Worm (Caenorhabditis elegans): ENCODE data around the gene F49C12.7.

ce11 chrIV:9299145-9299544 lies 13.6 kb downstream of the F49C12.7 start, which contains the start of gene F49C12.2:
- TF ChIP-seq nfya-2 (GFP tag; IDR thresholded peaks at IDR 0.05) (no peak), madf-10 (tag; optimal IDR thresholded peaks at IDR 0.05) (no peak), mxl-1 (tag; optimal IDR thresholded peaks at IDR 0.05) (no peak), ama-1 (optimal IDR thresholded peaks at IDR 0.05) (no peak), ama-1 (GFP tag; optimal IDR thresholded peaks at IDR 0.05) (no peak), nhr-179 (tag; optimal IDR thresholded peaks at IDR 0.05) (no peak), lin-35 (GFP tag; optimal IDR thresholded peaks at IDR 0.05) (no peak), pha-4 (tag; optimal IDR thresholded peaks at IDR 0.05) (no peak)
